Worm (Caenorhabditis elegans) whole organism, midembryonic: ENCODE measurements around the gene jac-1.

Experiments
- T22C8.4 ChIP-seq: fragments of 200-800 bp; sonication (Bioruptor generic); IDR thresholded peaks from 2 replicates; pipeline ENCODE4 v1.3.6; 2022; ENCODE audit warnings: missing genetic modification characterization, missing compliant biosample characterization
- cog-1 ChIP-seq: sonication (generic microtip); optimal IDR thresholded peaks from 2 replicates; lab custom pipeline; 2016; ENCODE audit warnings: missing genetic modification characterization, missing compliant biosample characterization
- klf-2 ChIP-seq: fragments of 200-800 bp; sonication (Bioruptor generic); conservative IDR thresholded peaks from 2 replicates; pipeline ENCODE4 v1.3.6; 2022; ENCODE audit warnings: missing genetic modification reagents, missing genetic modification characterization, missing compliant biosample characterization
- ref-1 ChIP-seq: fragments of 200-800 bp; sonication (Bioruptor generic); conservative IDR thresholded peaks from 2 replicates; pipeline ENCODE4 v1.3.6; 2022; ENCODE audit warnings: missing genetic modification reagents, missing genetic modification characterization, missing compliant biosample characterization
- tab-1 ChIP-seq: fragments of 200-800 bp; sonication (Bioruptor generic); IDR thresholded peaks from 2 replicates; pipeline ENCODE4 v1.3.6; 2022; ENCODE audit warnings: missing genetic modification characterization, missing compliant biosample characterization
- ztf-29 ChIP-seq: fragments of 200-800 bp; sonication (Bioruptor generic); IDR thresholded peaks from 2 replicates; pipeline ENCODE4 v1.3.6; 2022; ENCODE audit warnings: missing genetic modification reagents, missing genetic modification characterization, missing compliant biosample characterization

- TF ChIP-seq tab-1 (GFP tag; lab: Robert Waterston, UW): no peak
- TF ChIP-seq cog-1 (tag; lab: Kevin White, UChicago): no peak
- peak; percentile 64; the same call in 1 of the 2 replicates for TF ChIP-seq T22C8.4 (GFP tag; lab: Robert Waterston, UW)
- TF ChIP-seq ztf-29 (GFP tag; lab: Robert Waterston, UW): no peak
- no peak for TF ChIP-seq klf-2
- no peak for TF ChIP-seq ref-1
Observed at ce11 chrIV:15997906-15998305, 28.7 kb downstream of the jac-1 start.
